Worm (Caenorhabditis elegans) whole organism, L1 larva: Measurements from ENCODE around the gene C49F8.3.
A peak's percentile ranks its signal among the peaks of the same experiment; 100 is the strongest.

ENCODE experiments used
- F16B12.6 ChIP-seq: fragments of 150-350 bp; optimal IDR thresholded peaks from 2 replicates; lab custom pipeline; 2014; ENCODE audit warnings: missing biosample characterization, missing genetic modification characterization
- aly-2 ChIP-seq: fragments of 150-350 bp; optimal IDR thresholded peaks from 2 replicates; lab custom pipeline; 2014; ENCODE audit warnings: missing biosample characterization, missing genetic modification characterization
- ama-1 ChIP-seq: fragments of 150-350 bp; optimal IDR thresholded peaks from 2 replicates; lab custom pipeline; 2014
- ceh-8 ChIP-seq: fragments of 200-800 bp; sonication (Bioruptor generic); optimal IDR thresholded peaks from 2 replicates; lab custom pipeline; 2018; ENCODE audit warnings: mild to moderate bottlenecking, missing genetic modification characterization, moderate library complexity, missing compliant biosample characterization
- ceh-88 ChIP-seq: fragments of 200-800 bp; sonication (Bioruptor generic); IDR thresholded peaks from 2 replicates; pipeline ENCODE4 v1.3.6; 2022; ENCODE audit warnings: missing genetic modification characterization, missing compliant biosample characterization
- ces-1 ChIP-seq: fragments of 150-350 bp; optimal IDR thresholded peaks from 2 replicates; lab custom pipeline; 2014; ENCODE audit warnings: missing biosample characterization, missing genetic modification reagents, missing genetic modification characterization
- dsc-1 ChIP-seq: sonication (generic microtip); optimal IDR thresholded peaks from 2 replicates; lab custom pipeline; 2016; ENCODE audit warnings: mild to moderate bottlenecking, missing genetic modification characterization, missing compliant biosample characterization
- efl-1 ChIP-seq, 4 experiments: fragments of 150-350 bp; optimal IDR thresholded peaks in 3 of 4; peaks in 1 of 4; 1 replicate in 1 of 4; 2 replicates in 3 of 4; lab custom pipeline; 2014; ENCODE audit warnings: missing biosample characterization in 2 of 4, missing genetic modification characterization in 2 of 4, missing genetic modification reagents in 2 of 4
- efl-3 ChIP-seq: fragments of 200-800 bp; sonication (Bioruptor generic); optimal IDR thresholded peaks from 2 replicates; lab custom pipeline; 2018; ENCODE audit warnings: mild to moderate bottlenecking, missing genetic modification characterization, missing compliant biosample characterization
- elt-2 ChIP-seq: sonication (generic microtip); optimal IDR thresholded peaks from 2 replicates; lab custom pipeline; 2016; ENCODE audit warnings: missing genetic modification characterization, mild to moderate bottlenecking, inconsistent platforms, missing compliant biosample characterization, missing genetic modification reagents
- elt-3 ChIP-seq, 6 experiments: fragments of 150-350 bp in 1 of 6; sonication (generic microtip); optimal IDR thresholded peaks; 2 replicates each; lab custom pipeline; 2017 to 2018; ENCODE audit warnings: missing biosample characterization in 6 of 6, missing genetic modification characterization in 6 of 6, inconsistent platforms in 1 of 6
- fkh-4 ChIP-seq: sonication (generic microtip); optimal IDR thresholded peaks from 2 replicates; lab custom pipeline; 2016; ENCODE audit warnings: missing compliant biosample characterization, missing genetic modification characterization, borderline replicate concordance
- fos-1 ChIP-seq: fragments of 150-350 bp; optimal IDR thresholded peaks from 2 replicates; lab custom pipeline; 2014; ENCODE audit warnings: missing biosample characterization, missing genetic modification characterization
- grh-1 ChIP-seq: fragments of 200-800 bp; sonication (Bioruptor generic); IDR thresholded peaks from 2 replicates; pipeline ENCODE4 v1.3.6; 2022; ENCODE audit warnings: missing genetic modification reagents, missing genetic modification characterization, missing compliant biosample characterization
- hlh-17 ChIP-seq: fragments of 200-800 bp; sonication (Bioruptor generic); optimal IDR thresholded peaks from 2 replicates; lab custom pipeline; 2018; ENCODE audit warnings: missing genetic modification characterization, mild to moderate bottlenecking, missing compliant biosample characterization, moderate library complexity, borderline replicate concordance
- irx-1 ChIP-seq: sonication (generic microtip); optimal IDR thresholded peaks from 2 replicates; lab custom pipeline; 2016; ENCODE audit warnings: missing genetic modification characterization, missing compliant biosample characterization
- isw-1 ChIP-seq: fragments of 200-800 bp; sonication (Bioruptor generic); IDR thresholded peaks from 2 replicates; pipeline ENCODE4 v1.3.6; 2022; ENCODE audit warnings: missing genetic modification characterization, missing compliant biosample characterization
- jun-1 ChIP-seq: fragments of 150-350 bp; optimal IDR thresholded peaks from 2 replicates; lab custom pipeline; 2014; ENCODE audit warnings: missing biosample characterization, missing genetic modification reagents, missing genetic modification characterization
- lin-14 ChIP-seq: fragments of 200-800 bp; sonication (Bioruptor generic); optimal IDR thresholded peaks from 2 replicates; lab custom pipeline; 2018; ENCODE audit warnings: mild to moderate bottlenecking, missing genetic modification characterization, moderate library complexity, missing compliant biosample characterization
- lin-35 ChIP-seq, 2 experiments: fragments of 150-350 bp; optimal IDR thresholded peaks; 2 replicates each; lab custom pipeline; 2014; ENCODE audit warnings: missing biosample characterization in 2 of 2, missing genetic modification characterization in 2 of 2, missing genetic modification reagents in 2 of 2
- lin-39 ChIP-seq: fragments of 150-350 bp; optimal IDR thresholded peaks from 2 replicates; lab custom pipeline; 2014; ENCODE audit warnings: missing biosample characterization, missing genetic modification reagents, missing genetic modification characterization
- mef-2 ChIP-seq: fragments of 150-350 bp; optimal IDR thresholded peaks from 2 replicates; lab custom pipeline; 2014; ENCODE audit warnings: missing biosample characterization, missing genetic modification characterization
- mep-1 ChIP-seq: fragments of 150-350 bp; optimal IDR thresholded peaks from 2 replicates; lab custom pipeline; 2014; ENCODE audit warnings: missing biosample characterization, missing genetic modification characterization
- nhr-11 ChIP-seq: fragments of 150-350 bp; optimal IDR thresholded peaks from 2 replicates; lab custom pipeline; 2014; ENCODE audit warnings: missing biosample characterization, missing genetic modification characterization
- nhr-12 ChIP-seq: sonication (generic microtip); optimal IDR thresholded peaks from 2 replicates; lab custom pipeline; 2017; ENCODE audit warnings: missing biosample characterization, missing genetic modification characterization
- nhr-19 ChIP-seq: fragments of 200-800 bp; sonication (Bioruptor generic); conservative IDR thresholded peaks from 2 replicates; pipeline ENCODE4 v1.3.6; 2022; ENCODE audit warnings: missing genetic modification characterization, missing compliant biosample characterization
- nhr-20 ChIP-seq: sonication (generic microtip); optimal IDR thresholded peaks from 2 replicates; lab custom pipeline; 2016; ENCODE audit warnings: mild to moderate bottlenecking, missing genetic modification characterization, missing compliant biosample characterization
- nhr-47 ChIP-seq: sonication (generic microtip); optimal IDR thresholded peaks from 2 replicates; lab custom pipeline; 2016; ENCODE audit warnings: mild to moderate bottlenecking, missing genetic modification characterization, moderate library complexity, missing compliant biosample characterization
- nhr-71 ChIP-seq: sonication (generic microtip); optimal IDR thresholded peaks from 2 replicates; lab custom pipeline; 2016; ENCODE audit warnings: mild to moderate bottlenecking, missing genetic modification characterization, moderate library complexity, missing compliant biosample characterization
- nhr-76 ChIP-seq: sonication (generic microtip); optimal IDR thresholded peaks from 2 replicates; lab custom pipeline; 2017; ENCODE audit warnings: missing biosample characterization, missing genetic modification characterization
- nhr-77 ChIP-seq: fragments of 150-350 bp; optimal IDR thresholded peaks from 2 replicates; lab custom pipeline; 2014; ENCODE audit warnings: missing biosample characterization, missing genetic modification characterization
- nhr-84 ChIP-seq: sonication (generic microtip); optimal IDR thresholded peaks from 2 replicates; lab custom pipeline; 2017; ENCODE audit warnings: missing biosample characterization, missing genetic modification characterization
- nhr-85 ChIP-seq: sonication (generic microtip); peaks from one replicate; lab custom pipeline; 2016; ENCODE audit warnings: missing genetic modification characterization, inconsistent platforms, missing compliant biosample characterization
- nhr-90 ChIP-seq: sonication (generic microtip); optimal IDR thresholded peaks from 2 replicates; lab custom pipeline; 2016; ENCODE audit warnings: mild to moderate bottlenecking, missing genetic modification characterization, missing compliant biosample characterization; ENCODE audit not compliant: poor library complexity
- pax-3 ChIP-seq: fragments of 200-800 bp; sonication (Bioruptor generic); optimal IDR thresholded peaks from 2 replicates; lab custom pipeline; 2018; ENCODE audit warnings: mild to moderate bottlenecking, missing genetic modification characterization, moderate library complexity, missing compliant biosample characterization
- pqm-1 ChIP-seq: sonication (generic microtip); optimal IDR thresholded peaks from 3 replicates; lab custom pipeline; 2017; ENCODE audit warnings: missing biosample characterization, missing genetic modification characterization
- rnt-1 ChIP-seq: sonication (generic microtip); optimal IDR thresholded peaks from 2 replicates; lab custom pipeline; 2016; ENCODE audit warnings: mild to moderate bottlenecking, missing genetic modification characterization, moderate library complexity, missing compliant biosample characterization
- snu-23 ChIP-seq: sonication (generic microtip); optimal IDR thresholded peaks from 2 replicates; lab custom pipeline; 2016; ENCODE audit warnings: missing genetic modification characterization, missing compliant biosample characterization
- sptf-1 ChIP-seq: fragments of 150-350 bp; optimal IDR thresholded peaks from 2 replicates; lab custom pipeline; 2014; ENCODE audit warnings: missing biosample characterization, missing genetic modification characterization
- swsn-7 ChIP-seq: sonication (generic microtip); optimal IDR thresholded peaks from 2 replicates; lab custom pipeline; 2016; ENCODE audit warnings: missing genetic modification characterization, missing compliant biosample characterization
- unc-62 ChIP-seq: fragments of 150-350 bp; optimal IDR thresholded peaks from 2 replicates; lab custom pipeline; 2014; ENCODE audit warnings: missing biosample characterization, missing genetic modification reagents, missing genetic modification characterization
- unc-86 ChIP-seq: sonication (generic microtip); optimal IDR thresholded peaks from 2 replicates; lab custom pipeline; 2016; ENCODE audit warnings: missing genetic modification characterization, missing compliant biosample characterization
- unc-98 ChIP-seq: fragments of 200-800 bp; sonication (Bioruptor generic); IDR thresholded peaks from 2 replicates; pipeline ENCODE4 v1.3.6; 2022; ENCODE audit warnings: missing genetic modification characterization, missing compliant biosample characterization
- vab-15 ChIP-seq: sonication (generic microtip); optimal IDR thresholded peaks from 2 replicates; lab custom pipeline; 2017; ENCODE audit warnings: missing genotype, mild to moderate bottlenecking, missing genetic modification characterization, missing compliant biosample characterization

C49F8.3 gene

DNA sequence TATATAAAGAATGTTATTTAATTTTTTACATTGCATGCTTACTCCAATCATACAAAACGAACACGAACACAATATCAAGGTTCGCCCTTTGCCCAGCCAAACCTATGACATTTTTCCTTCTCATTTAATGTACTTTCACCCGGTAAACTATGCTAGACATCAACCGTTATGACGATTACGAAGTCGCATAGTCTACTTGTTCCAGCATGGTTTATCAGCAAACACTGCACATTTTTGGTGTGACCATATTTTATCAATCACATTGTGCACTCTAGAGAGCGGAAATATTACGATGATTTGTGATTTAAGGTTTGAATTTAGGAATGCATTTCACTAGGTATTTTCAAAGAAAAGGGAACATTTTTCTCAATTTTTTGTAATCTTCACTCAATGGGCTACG, 26.7 kb downstream of the C49F8.3 start:
- peak; percentile 23 for TF ChIP-seq nhr-71
- TF ChIP-seq nhr-19 (GFP tag; lab: Robert Waterston, UW) = peak; percentile 14; the same call in 1 of the 2 replicates
- no peak for TF ChIP-seq nhr-77
- TF ChIP-seq lin-35 (GFP tag; optimal IDR thresholded peaks at IDR 0.05; lab: Kevin White, UChicago) = peak in 1 of 2 experiments; percentile 50
- peak; percentile 6 for TF ChIP-seq lin-14 (GFP tag; lab: Kevin White, UChicago)
- no peak for TF ChIP-seq hlh-17 (GFP tag; lab: Kevin White, UChicago)
- TF ChIP-seq nhr-20 = peak; percentile 35
- TF ChIP-seq elt-2 (tag; lab: Kevin White, UChicago) = peak; percentile 84
- TF ChIP-seq, all 84 proteins: peak for 6

DNA sequence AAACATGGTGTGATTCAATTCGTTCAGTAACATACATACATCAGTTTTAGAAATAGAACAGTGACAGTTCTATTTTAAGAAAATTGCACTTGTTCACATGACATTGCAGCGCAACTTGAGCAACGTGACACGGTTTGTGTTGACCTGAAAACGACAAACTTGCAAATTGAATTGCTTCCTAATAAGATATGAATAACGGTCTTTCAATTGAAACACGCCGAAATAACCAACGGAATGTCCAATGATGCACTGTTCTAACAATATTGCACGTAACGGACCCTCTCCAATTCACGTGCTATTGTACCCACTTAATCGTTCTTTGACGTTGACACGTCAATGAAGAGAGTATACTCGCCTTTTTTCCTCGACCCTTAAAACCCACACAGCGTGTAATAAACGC, 27.5 kb downstream of the C49F8.3 start:
- no peak for TF ChIP-seq ceh-8
- no peak for TF ChIP-seq pqm-1 (tag; lab: Kevin White, UChicago)
- no peak for TF ChIP-seq unc-86 (tag; lab: Kevin White, UChicago)
- no peak for TF ChIP-seq efl-1 (optimal IDR thresholded peaks at IDR 0.05; lab: Kevin White, UChicago)
- peak in 1 of 2 experiments; percentile 54 for TF ChIP-seq efl-1 (GFP tag; optimal IDR thresholded peaks at IDR 0.05 in 1 of 2; lab: Kevin White, UChicago)
- peak in 1 of 6 experiments; percentile 25 for TF ChIP-seq elt-3 (tag; optimal IDR thresholded peaks at IDR 0.05; lab: Kevin White, UChicago)
- TF ChIP-seq vab-15 (tag; lab: Kevin White, UChicago) = no peak
- TF ChIP-seq nhr-85 = peak; percentile 40
- no peak for TF ChIP-seq lin-39 (tag; lab: Kevin White, UChicago)
- TF ChIP-seq nhr-90 (tag; lab: Kevin White, UChicago) = peak; percentile 38
- TF ChIP-seq snu-23 (GFP tag; lab: Kevin White, UChicago) = peak; percentile 27
- peak; percentile 21 for TF ChIP-seq nhr-71
- peak; percentile 89 for TF ChIP-seq nhr-19 (GFP tag; lab: Robert Waterston, UW)
- peak; percentile 68 for TF ChIP-seq nhr-20
- peak in 1 of 2 experiments; percentile 8 for TF ChIP-seq lin-35 (GFP tag; optimal IDR thresholded peaks at IDR 0.05; lab: Kevin White, UChicago)
- TF ChIP-seq elt-2 (tag; lab: Kevin White, UChicago) = peak; percentile 58
- peak; percentile 49 for TF ChIP-seq lin-14 (GFP tag; lab: Kevin White, UChicago)
- TF ChIP-seq, all 84 proteins: peak for 11

DNA sequence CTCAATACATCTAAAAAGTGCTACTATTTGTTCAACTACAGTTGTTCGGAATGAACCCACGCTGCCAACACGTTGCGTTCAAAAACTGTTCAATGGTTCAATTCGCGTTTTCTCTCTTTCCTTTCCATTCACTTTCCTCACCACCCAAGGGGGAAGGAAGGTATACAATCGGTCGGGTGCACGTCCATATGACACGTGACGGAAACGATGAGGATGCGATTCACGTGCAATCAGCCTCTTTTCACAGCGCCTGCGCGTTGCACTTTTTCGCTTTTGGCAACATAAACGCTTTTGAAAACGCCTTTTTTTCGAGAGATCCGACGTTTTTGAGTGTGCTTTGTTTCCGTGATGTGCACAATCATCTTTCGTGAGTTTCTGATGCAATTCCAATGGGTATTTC, 28.8 kb downstream of the C49F8.3 start:
- TF ChIP-seq fos-1 (tag; lab: Kevin White, UChicago) = peak; percentile 14
- no peak for TF ChIP-seq unc-62 (GFP tag; lab: Kevin White, UChicago)
- peak; percentile 28 for TF ChIP-seq unc-86 (tag; lab: Kevin White, UChicago)
- peak; percentile 83 for TF ChIP-seq nhr-77
- peak; percentile 35 to 85 for TF ChIP-seq lin-35 (GFP tag; optimal IDR thresholded peaks at IDR 0.05; lab: Kevin White, UChicago)
- TF ChIP-seq grh-1 (GFP tag; lab: Robert Waterston, UW) = peak; percentile 76
- TF ChIP-seq lin-39 (tag; lab: Kevin White, UChicago) = no peak
- no peak for TF ChIP-seq pax-3 (tag; lab: Kevin White, UChicago)
- TF ChIP-seq dsc-1 (tag; lab: Kevin White, UChicago) = peak; percentile 35
- no peak for TF ChIP-seq sptf-1 (tag; lab: Kevin White, UChicago)
- no peak for TF ChIP-seq efl-3 (GFP tag; lab: Kevin White, UChicago)
- TF ChIP-seq irx-1 (tag; lab: Kevin White, UChicago) = peak; percentile 75
- TF ChIP-seq aly-2 (tag; lab: Kevin White, UChicago) = no peak
- TF ChIP-seq nhr-19 (GFP tag; lab: Robert Waterston, UW) = peak; percentile 97
- TF ChIP-seq unc-98 (GFP tag; lab: Robert Waterston, UW) = no peak
- TF ChIP-seq nhr-47 (tag; lab: Kevin White, UChicago) = peak; percentile 87
- TF ChIP-seq nhr-11 = peak; percentile 81
- no peak for TF ChIP-seq nhr-76 (tag; lab: Kevin White, UChicago)
- TF ChIP-seq hlh-17 (GFP tag; lab: Kevin White, UChicago) = no peak
- no peak for TF ChIP-seq F16B12.6 (tag; lab: Kevin White, UChicago)
- peak; percentile 32; the same call in 1 of the 2 replicates for TF ChIP-seq ceh-88 (GFP tag; lab: Robert Waterston, UW)
- TF ChIP-seq lin-14 (GFP tag; lab: Kevin White, UChicago) = peak; percentile 97
- TF ChIP-seq elt-2 (tag; lab: Kevin White, UChicago) = peak; percentile 82
- peak; percentile 58 for TF ChIP-seq mef-2
- TF ChIP-seq nhr-85 = peak; percentile 98
- TF ChIP-seq nhr-90 (tag; lab: Kevin White, UChicago) = peak; percentile 94
- no peak for TF ChIP-seq fkh-4 (tag; lab: Kevin White, UChicago)
- peak; percentile 68 for TF ChIP-seq rnt-1 (tag; lab: Kevin White, UChicago)
- TF ChIP-seq snu-23 (GFP tag; lab: Kevin White, UChicago) = peak; percentile 93
- TF ChIP-seq pqm-1 (tag; lab: Kevin White, UChicago) = no peak
- peak; percentile 71 for TF ChIP-seq swsn-7 (tag; lab: Kevin White, UChicago)
- peak; percentile 38 to 44 for TF ChIP-seq efl-1 (optimal IDR thresholded peaks at IDR 0.05; lab: Kevin White, UChicago)
- TF ChIP-seq efl-1 (GFP tag; optimal IDR thresholded peaks at IDR 0.05 in 1 of 2; lab: Kevin White, UChicago) = peak in 1 of 2 experiments; percentile 91
- TF ChIP-seq ces-1 (GFP tag; lab: Kevin White, UChicago) = no peak
- peak; percentile 76 for TF ChIP-seq mep-1 (tag; lab: Kevin White, UChicago)
- peak; percentile 4; the same call in 1 of the 2 replicates for TF ChIP-seq isw-1 (GFP tag; lab: Robert Waterston, UW)
- no peak for TF ChIP-seq ama-1 (lab: Kevin White, UChicago)
- peak; percentile 84 for TF ChIP-seq jun-1
- no peak for TF ChIP-seq nhr-84 (tag; lab: Kevin White, UChicago)
- TF ChIP-seq vab-15 (tag; lab: Kevin White, UChicago) = no peak
- TF ChIP-seq nhr-12 (tag; lab: Kevin White, UChicago) = no peak
